Worm (Caenorhabditis elegans) whole organism, L4/young adult: ENCODE measurements around the gene R07H5.16.
A peak's percentile ranks its signal among the peaks of the same experiment; 100 is the strongest.
"Not testable (repeated sequence)": the region's sequence is repeated elsewhere in the genome, so short reads cannot be mapped to it uniquely, and the experiment has no call there.

ENCODE experiments used
- W03F9.2 ChIP-seq: fragments of 150-350 bp; optimal IDR thresholded peaks from 2 replicates; lab custom pipeline; 2014; ENCODE audit warnings: missing biosample characterization, missing genetic modification characterization
- dao-5 ChIP-seq: sonication (generic microtip); optimal IDR thresholded peaks from 2 replicates; lab custom pipeline; 2016; ENCODE audit warnings: missing genotype, missing genetic modification characterization, moderate library complexity, missing compliant biosample characterization
- him-1 ChIP-seq: sonication (generic microtip); optimal IDR thresholded peaks from 2 replicates; lab custom pipeline; 2016; ENCODE audit warnings: missing genotype, missing genetic modification reagents, missing genetic modification characterization, missing compliant biosample characterization

R07H5.16 gene

DNA sequence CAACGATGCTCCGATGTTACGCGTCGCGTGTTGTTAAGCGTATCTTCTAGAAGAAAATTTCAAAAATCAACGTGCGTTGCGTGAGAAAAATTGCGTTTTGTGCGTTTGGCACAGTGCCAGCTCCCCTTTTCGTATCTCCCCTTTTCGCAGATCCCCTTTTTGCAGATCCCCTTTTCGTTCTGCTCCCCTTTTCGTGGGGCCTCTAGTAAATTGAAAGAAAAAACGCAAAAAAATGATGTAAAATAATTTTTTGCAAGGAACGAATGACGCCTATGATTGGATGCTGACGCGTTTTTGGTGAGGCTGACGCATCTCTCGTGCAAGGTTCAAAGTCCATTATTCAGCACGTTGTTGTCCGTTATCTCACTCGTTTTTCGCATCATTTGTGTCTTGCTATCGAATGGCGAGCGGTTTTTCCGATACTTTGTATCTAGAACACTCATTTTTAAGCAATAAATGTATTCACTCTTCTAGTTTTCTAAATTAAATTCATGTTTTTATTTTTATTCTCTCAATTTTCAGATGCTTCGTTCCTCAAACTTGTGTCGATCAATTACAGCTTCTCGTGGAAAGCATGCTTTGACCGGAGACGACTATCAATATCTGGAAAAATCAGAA, 19.9 kb upstream of the R07H5.16 start, which contains the start of gene cpt-2:
TSS of gene cpt-2 (plus strand) at position 523 of the 618 bp plus-strand sequence.
- peak; percentile 25 for TF ChIP-seq him-1 (tag; lab: Kevin White, UChicago)
- peak; percentile 77 for TF ChIP-seq W03F9.2 (tag; lab: Kevin White, UChicago)

DNA sequence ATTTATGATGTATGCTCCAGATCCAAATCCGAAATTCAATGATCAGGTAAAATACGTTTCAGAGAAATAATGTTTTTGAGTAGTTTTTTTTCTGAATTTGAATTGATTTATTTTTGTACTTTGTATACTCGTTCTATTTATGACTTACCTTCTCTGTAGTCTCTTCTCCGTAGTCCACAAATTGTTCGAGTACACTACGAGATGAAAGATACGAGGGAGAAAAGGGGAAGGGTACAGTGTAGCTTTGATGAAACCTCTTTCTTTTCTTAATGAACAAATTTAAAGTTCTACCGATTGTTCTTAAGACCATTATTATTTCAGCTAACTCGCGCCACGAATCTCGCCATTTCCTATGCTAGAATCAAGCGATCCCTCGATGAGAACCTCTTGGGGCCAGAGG, 19.1 kb upstream of the R07H5.16 start:
- no peak for TF ChIP-seq dao-5
- TF ChIP-seq W03F9.2 (tag; lab: Kevin White, UChicago), result no peak
- no peak for TF ChIP-seq him-1 (tag; lab: Kevin White, UChicago)

DNA sequence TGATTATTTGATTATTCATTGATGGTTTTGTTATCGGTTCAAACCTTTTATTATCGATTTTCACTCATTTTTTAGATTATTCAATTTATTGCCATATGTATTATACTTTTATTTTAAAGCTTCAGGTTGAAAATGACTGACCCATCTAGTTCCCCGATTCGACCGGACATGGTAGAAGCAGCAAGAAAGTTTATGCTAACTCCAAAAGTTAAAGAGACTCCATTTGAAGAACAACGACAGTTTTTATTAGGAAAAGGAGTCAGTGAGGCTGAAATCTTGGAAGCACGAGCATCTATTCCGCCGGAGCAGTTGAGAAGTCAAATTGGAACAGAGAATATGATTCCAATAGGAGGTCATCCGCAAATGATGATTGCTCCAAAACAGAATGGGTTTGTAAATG, 16.1 kb upstream of the R07H5.16 start, which contains the start of gene prx-14:
TSS of gene prx-14 (plus strand) at position 120 of the 400 bp plus-strand sequence.
- no peak for TF ChIP-seq him-1 (tag; lab: Kevin White, UChicago)
- TF ChIP-seq W03F9.2 (tag; lab: Kevin White, UChicago), result no peak
- no peak for TF ChIP-seq dao-5

DNA sequence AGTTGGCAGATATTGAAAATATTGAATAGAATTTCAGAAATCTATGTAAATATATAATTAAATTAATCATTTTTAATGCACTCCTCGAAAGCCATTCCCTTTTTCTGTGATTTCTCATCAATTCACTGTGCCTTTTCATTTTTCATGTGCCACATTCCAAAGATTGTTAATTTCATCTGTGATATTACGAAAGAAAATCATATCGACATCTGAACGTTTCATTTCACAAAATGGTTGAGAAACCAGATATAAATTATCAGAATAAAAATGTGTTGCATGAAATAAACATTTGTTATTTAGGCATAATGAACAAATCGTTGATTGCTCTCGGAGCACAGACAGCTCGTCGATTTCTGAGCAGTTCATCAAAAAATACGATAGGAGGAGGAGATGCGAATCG, 15.1 kb upstream of the R07H5.16 start, which contains the start of gene nuaf-3:
TSS of gene nuaf-3 (plus strand) at position 301 of the 400 bp plus-strand sequence.
- TF ChIP-seq him-1 (tag; lab: Kevin White, UChicago) (no peak), dao-5 (no peak), W03F9.2 (tag; lab: Kevin White, UChicago) (no peak)

DNA sequence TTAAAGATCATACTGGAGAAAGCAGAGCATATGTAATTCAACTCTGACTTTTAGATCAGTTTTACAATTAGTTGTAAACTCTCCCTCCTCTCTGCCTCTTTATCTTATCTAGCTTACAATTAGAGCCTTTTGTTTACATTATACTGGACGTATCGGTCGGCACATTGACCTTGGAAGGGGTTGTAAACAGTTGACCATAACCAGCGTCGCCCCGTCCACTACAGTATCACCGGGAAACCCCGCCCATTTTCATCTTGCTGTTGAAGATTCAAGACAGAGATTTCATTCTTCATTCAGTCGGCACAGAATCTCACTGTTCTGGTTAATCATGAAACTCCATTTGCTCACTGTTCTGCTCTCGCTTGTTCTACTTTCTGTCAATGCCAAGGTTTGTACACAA, 12.4 kb upstream of the R07H5.16 start, which contains the start of gene sdz-27:
TSS of gene sdz-27 (plus strand) at position 301 of the 400 bp plus-strand sequence.
- no peak for TF ChIP-seq him-1 (tag; lab: Kevin White, UChicago)
- TF ChIP-seq dao-5, result no peak
- TF ChIP-seq W03F9.2 (tag; lab: Kevin White, UChicago), result no peak

DNA sequence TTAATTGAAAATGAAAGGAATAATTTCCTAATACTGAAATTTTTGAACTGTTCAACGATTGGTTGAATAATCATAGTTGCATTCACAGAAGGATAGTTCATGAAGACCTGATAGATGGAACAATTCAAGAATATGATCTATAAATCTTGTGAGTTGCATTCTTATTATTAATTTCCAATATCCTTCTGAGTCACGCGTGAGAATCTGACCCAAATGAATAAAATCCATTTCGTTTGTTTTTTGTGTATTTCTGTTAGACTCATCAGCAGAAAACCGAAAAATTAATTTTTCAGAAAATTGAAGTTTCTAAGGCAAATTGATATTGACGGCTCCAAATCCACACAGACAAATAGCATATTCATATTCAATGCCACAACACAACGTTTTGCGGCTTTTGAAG, 9.7 kb upstream of the R07H5.16 start, which contains the start of gene fbxb-79:
TSS of gene fbxb-79 (minus strand) at position 101 of the 400 bp plus-strand sequence.
- no peak for TF ChIP-seq him-1 (tag; lab: Kevin White, UChicago)
- no peak for TF ChIP-seq dao-5
- TF ChIP-seq W03F9.2 (tag; lab: Kevin White, UChicago), result no peak

DNA sequence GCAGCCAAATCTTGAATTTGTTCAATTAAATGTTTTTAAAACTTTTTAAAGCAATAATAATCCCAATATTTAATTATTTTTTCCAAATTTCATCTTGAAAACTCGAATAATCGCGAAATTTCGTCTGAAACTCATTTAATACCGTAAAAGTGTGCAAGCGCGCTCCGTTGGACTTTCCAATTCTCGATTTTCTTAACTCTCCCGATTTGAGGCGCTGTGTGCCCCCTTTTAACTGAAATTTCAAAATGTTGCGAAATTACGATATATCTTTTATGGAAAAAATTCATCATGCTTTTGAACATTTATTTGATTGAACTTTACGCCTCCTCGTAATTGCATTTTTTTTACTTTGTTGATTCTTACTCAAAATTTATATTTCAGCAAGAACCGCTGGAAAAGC, 3.3 kb downstream of the R07H5.16 start, which contains the start of gene R07H5.11:
TSS of gene R07H5.11 (plus strand) at position 380 of the 400 bp plus-strand sequence.
- TF ChIP-seq dao-5; him-1 (tag; lab: Kevin White, UChicago); W03F9.2 (tag; lab: Kevin White, UChicago): not testable (repeated sequence)

DNA sequence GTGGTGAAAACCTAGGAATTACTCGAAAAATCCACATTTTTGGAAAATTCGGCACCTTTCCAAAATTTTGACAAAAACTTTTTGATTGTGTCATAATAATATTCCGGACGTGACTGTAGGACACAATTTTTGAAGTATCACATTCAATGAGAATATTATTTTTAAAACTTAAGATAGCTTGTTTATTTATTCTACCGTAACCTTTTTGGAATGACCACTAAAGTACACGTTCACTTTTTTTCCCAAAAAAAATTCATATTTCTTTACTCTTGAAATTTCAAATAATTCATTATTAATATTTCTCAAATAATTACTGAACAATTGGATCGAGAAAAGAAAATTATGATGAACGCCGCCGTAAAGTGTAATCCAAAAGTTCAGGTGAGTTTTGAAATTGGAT, 8.1 kb downstream of the R07H5.16 start, which contains the start of gene R07H5.9:
TSS of gene R07H5.9 (plus strand) at position 301 of the 400 bp plus-strand sequence.
- no peak for TF ChIP-seq him-1 (tag; lab: Kevin White, UChicago)
- no peak for TF ChIP-seq W03F9.2 (tag; lab: Kevin White, UChicago)
- no peak for TF ChIP-seq dao-5

DNA sequence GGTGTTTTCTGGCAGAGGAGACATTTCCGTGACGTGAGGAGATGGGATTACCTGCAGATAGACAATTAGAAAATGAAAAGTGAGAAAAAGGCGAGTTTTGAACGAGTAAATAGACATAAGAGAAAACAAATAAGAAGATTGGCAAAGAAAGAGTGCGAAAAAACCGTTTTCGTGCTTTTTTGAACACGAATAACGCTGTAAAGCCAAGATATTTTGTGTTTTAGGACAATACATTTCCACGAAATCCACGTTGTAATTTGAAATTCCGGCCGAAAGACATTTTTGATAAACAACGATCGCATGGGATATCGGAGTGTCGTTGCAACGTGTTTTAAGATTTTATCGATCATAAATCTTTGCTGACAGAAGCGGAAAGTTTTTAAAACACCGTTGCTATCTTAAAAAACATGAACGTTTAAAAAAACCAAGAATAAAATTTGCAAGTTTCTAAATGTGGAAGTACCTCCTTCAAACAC, 11.7 kb downstream of the R07H5.16 start, which contains the start of gene adk-1:
TSS of gene adk-1 (minus strand) at position 51 of the 476 bp plus-strand sequence.
- TF ChIP-seq W03F9.2 (tag; lab: Kevin White, UChicago) (no peak), dao-5 (no peak), him-1 (tag; lab: Kevin White, UChicago) (no peak)

DNA sequence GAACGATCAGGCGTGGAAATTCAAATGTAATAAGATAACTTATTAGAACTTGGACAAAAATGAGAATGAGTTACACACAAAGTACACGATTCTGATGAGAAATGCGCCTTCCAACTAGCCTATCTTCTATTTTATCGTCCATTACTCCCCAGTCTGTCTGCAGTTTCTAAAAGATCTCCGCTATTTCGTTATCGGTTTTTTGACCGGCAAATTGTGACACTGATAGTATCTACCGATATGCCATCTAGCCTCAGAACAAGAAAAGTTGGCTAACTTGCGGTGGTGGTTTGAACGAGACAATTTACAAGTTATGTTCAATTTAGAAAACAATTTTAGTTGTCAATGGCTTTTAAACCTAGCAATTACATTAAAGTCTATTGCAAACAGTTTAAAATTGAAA, 12.4 kb downstream of the R07H5.16 start:
- no peak for TF ChIP-seq W03F9.2 (tag; lab: Kevin White, UChicago)
- TF ChIP-seq dao-5, result no peak
- no peak for TF ChIP-seq him-1 (tag; lab: Kevin White, UChicago)

DNA sequence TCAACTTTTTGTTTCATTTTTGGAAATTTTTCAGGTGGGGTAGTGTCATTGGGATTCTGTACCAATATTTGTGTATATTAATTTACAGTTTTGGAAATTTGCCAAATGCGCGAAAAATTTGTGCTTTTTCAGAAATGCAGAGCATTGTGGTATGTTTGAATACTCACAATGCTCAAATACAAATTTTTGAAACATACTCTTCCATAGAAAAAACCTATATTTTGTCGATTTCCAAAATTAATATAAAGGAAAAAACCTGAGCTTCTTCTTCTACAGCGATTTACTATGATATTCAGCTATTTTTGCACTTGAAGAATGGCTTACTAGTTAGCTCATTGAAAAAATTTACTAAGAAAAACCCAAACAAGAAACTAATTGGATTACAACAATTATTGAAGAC, 13.8 kb downstream of the R07H5.16 start:
- TF ChIP-seq him-1 (tag; lab: Kevin White, UChicago) (no peak), dao-5 (no peak), W03F9.2 (tag; lab: Kevin White, UChicago) (no peak)

DNA sequence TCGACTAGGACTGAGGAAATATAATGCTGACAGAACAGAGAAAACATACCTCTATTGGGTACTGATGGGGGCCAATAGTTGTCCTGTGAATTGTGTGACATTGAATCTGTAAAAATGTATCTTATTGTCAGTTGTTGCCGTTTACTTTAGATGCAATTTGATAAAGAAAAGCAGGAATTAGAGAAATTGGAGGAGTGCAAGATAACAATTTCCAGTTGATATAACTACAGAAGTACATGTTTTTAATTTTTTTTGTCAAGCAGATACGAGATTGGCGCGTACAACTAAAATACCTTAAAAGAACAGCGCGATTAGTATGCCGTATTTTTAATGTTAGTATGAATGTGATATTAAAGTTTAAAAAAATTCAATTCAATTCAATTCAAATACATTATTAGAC, 18.9 kb downstream of the R07H5.16 start, which contains the start of gene zip-6:
TSS of gene zip-6 (minus strand) at position 101 of the 400 bp plus-strand sequence.
- TF ChIP-seq him-1 (tag; lab: Kevin White, UChicago), result no peak
- no peak for TF ChIP-seq dao-5
- TF ChIP-seq W03F9.2 (tag; lab: Kevin White, UChicago), result no peak

DNA sequence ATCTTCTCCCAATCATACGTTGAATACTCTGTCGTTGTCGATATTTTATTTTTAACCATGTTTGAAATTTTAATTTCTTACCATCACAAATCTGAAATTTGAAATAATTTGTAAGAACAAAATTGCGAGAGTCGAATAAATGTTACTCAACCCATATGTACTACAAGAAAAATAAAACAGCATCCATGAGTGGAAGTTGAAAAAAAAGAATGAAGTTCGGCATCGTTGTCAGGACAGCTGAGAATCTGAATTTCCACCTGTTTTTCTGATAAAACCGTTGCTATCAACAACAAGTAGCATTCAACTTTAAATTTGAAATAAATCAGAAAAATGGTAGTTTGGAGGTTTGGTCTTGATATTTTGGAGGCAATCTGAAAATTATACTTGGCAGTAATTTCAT, 24.7 kb downstream of the R07H5.16 start, which contains the start of gene C29F4.3:
TSS of gene C29F4.3 (minus strand) at position 101 of the 400 bp plus-strand sequence.
- TF ChIP-seq him-1 (tag; lab: Kevin White, UChicago), result no peak
- TF ChIP-seq W03F9.2 (tag; lab: Kevin White, UChicago), result no peak
- TF ChIP-seq dao-5, result no peak

DNA sequence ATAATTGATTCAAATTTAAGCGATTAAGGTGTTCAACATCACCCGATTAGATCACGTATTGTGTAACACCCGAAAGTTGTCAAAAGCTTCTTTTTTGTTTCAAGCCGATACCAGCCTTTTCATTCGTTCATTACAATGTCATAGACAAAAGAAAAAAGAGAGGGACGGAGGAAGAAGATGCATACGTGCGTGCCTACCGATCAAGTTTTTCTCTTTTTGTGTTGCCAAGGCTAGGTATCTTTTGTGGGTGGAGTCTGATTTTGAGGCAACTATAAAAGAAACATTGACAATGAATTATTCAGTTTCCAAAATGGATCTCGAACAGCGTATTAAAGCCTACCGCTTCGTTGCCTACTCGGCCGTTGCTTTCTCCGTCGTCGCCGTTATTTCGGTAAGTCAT, 26.1 kb downstream of the R07H5.16 start, which contains the start of gene col-125:
TSS of gene col-125 (plus strand) at position 301 of the 400 bp plus-strand sequence.
- no peak for TF ChIP-seq dao-5
- no peak for TF ChIP-seq him-1 (tag; lab: Kevin White, UChicago)
- TF ChIP-seq W03F9.2 (tag; lab: Kevin White, UChicago), result no peak
